Fruit fly (Drosophila melanogaster) whole organism, prepupa: ENCODE data around the gene Chc.
"Not testable (repeated sequence)": the region's sequence is repeated elsewhere in the genome, so short reads cannot be mapped to it uniquely, and the experiment has no call there.

Experiments used
- CG8319 ChIP-seq: fragments of 200-800 bp; sonication (Bioruptor generic); optimal IDR thresholded peaks from 3 replicates; lab custom pipeline; 2016; ENCODE audit warnings: missing biosample characterization, missing genetic modification characterization
- pdm3 ChIP-seq: fragments of 200-800 bp; sonication (Bioruptor generic); optimal IDR thresholded peaks from 3 replicates; lab custom pipeline; 2016; ENCODE audit warnings: missing biosample characterization, missing genetic modification characterization

- TF ChIP-seq CG8319 (GFP tag; lab: Kevin White, UChicago); pdm3: not testable (repeated sequence)
Measured at dm6 chrX:15799085-15799557, 36.2 kb downstream of the Chc start, which contains the start of the genes sordd2 and CG15602.
